Worm (Caenorhabditis elegans) whole organism, midembryonic: Measurements from ENCODE around the gene try-10.

Source experiments
- T22C8.4 ChIP-seq: fragments of 200-800 bp; sonication (Bioruptor generic); IDR thresholded peaks from 2 replicates; pipeline ENCODE4 v1.3.6; 2022; ENCODE audit warnings: missing genetic modification characterization, missing compliant biosample characterization
- cog-1 ChIP-seq: sonication (generic microtip); optimal IDR thresholded peaks from 2 replicates; lab custom pipeline; 2016; ENCODE audit warnings: missing genetic modification characterization, missing compliant biosample characterization
- flt-1 ChIP-seq: fragments of 200-800 bp; sonication (Bioruptor generic); IDR thresholded peaks from 2 replicates; pipeline ENCODE4 v1.3.6; 2022; ENCODE audit warnings: missing genetic modification characterization, missing compliant biosample characterization
- klf-2 ChIP-seq: fragments of 200-800 bp; sonication (Bioruptor generic); conservative IDR thresholded peaks from 2 replicates; pipeline ENCODE4 v1.3.6; 2022; ENCODE audit warnings: missing genetic modification reagents, missing genetic modification characterization, missing compliant biosample characterization
- med-1 ChIP-seq: sonication (generic microtip); optimal IDR thresholded peaks from 2 replicates; lab custom pipeline; 2017; ENCODE audit warnings: missing genetic modification characterization, mild to moderate bottlenecking, missing compliant biosample characterization, antibody characterized with exemption, missing genetic modification reagents; ENCODE audit not compliant: insufficient read depth
- tab-1 ChIP-seq: fragments of 200-800 bp; sonication (Bioruptor generic); IDR thresholded peaks from 2 replicates; pipeline ENCODE4 v1.3.6; 2022; ENCODE audit warnings: missing genetic modification characterization, missing compliant biosample characterization
- ztf-23 ChIP-seq: fragments of 200-800 bp; sonication (Bioruptor generic); IDR thresholded peaks from 2 replicates; pipeline ENCODE4 v1.3.6; 2022; ENCODE audit warnings: missing genetic modification reagents, missing genetic modification characterization, missing compliant biosample characterization
- ztf-29 ChIP-seq: fragments of 200-800 bp; sonication (Bioruptor generic); IDR thresholded peaks from 2 replicates; pipeline ENCODE4 v1.3.6; 2022; ENCODE audit warnings: missing genetic modification reagents, missing genetic modification characterization, missing compliant biosample characterization

ce11 chrV:12987061-12987460 is 26.0 kb downstream of the try-10 start, which contains the start of gene shw-3:
- TF ChIP-seq cog-1 (tag; lab: Kevin White, UChicago): no peak
- no peak for TF ChIP-seq flt-1
- TF ChIP-seq klf-2 (GFP tag; lab: Robert Waterston, UW): no peak
- TF ChIP-seq ztf-23 (GFP tag; lab: Robert Waterston, UW): no peak
- TF ChIP-seq med-1 (GFP tag; lab: Kevin White, UChicago): no peak
- no peak for TF ChIP-seq T22C8.4 (GFP tag; lab: Robert Waterston, UW)
- no peak for TF ChIP-seq ztf-29 (GFP tag; lab: Robert Waterston, UW)
- no peak for TF ChIP-seq tab-1 (GFP tag; lab: Robert Waterston, UW)
